Fruit fly (Drosophila melanogaster) ovary, adult (tissue): ENCODE results near the gene Agxt.

Source experiments
- CG17801 ChIP-seq: fragments of 200-800 bp; optimal IDR thresholded peaks from 2 replicates; lab custom pipeline; 2019; ENCODE audit warnings: missing biosample characterization, mild to moderate bottlenecking, missing genetic modification characterization, moderate library complexity; ENCODE audit not compliant: partially characterized antibody

Gene Agxt

DNA sequence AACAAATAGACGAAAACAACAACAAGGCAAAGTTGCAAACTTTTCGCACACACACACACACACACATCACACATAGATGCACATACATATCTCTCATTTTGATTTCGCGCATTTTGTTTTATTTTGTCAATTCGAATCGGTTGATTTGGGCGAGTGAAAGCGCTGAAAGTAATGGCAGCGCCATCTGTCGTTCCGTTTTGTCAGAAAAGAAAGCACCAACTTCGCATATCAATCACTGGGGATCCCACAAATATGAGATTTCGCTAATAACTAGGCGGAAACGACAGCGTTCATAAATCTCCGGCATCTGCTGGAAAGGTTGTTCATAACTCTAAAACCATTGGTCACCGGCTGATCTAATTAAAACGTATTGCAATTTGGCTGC lies 21.4 kb downstream of the Agxt start:
- no peak for TF ChIP-seq CG17801 (GFP tag; lab: Kevin White, UChicago)

DNA sequence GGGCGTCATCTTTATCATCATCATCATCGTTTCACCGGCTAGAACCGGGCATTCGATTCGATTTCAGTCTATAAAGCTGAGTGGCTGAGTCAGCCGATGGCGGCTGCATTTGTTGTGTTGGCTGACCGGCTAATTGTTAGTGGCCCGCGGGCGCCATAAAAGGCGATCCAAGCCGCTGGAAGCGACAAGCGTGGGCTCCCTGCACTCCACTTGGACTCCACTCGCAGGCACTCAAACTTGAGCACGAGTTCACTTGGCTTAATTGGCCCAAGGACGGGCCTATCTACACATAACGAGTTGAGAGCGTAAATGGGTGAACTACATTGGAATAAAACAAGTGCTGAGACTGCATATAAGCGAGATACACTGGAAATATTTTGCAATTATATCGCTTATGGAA lies 22.7 kb downstream of the Agxt start:
- TF ChIP-seq CG17801 (GFP tag; lab: Kevin White, UChicago): no peak

DNA sequence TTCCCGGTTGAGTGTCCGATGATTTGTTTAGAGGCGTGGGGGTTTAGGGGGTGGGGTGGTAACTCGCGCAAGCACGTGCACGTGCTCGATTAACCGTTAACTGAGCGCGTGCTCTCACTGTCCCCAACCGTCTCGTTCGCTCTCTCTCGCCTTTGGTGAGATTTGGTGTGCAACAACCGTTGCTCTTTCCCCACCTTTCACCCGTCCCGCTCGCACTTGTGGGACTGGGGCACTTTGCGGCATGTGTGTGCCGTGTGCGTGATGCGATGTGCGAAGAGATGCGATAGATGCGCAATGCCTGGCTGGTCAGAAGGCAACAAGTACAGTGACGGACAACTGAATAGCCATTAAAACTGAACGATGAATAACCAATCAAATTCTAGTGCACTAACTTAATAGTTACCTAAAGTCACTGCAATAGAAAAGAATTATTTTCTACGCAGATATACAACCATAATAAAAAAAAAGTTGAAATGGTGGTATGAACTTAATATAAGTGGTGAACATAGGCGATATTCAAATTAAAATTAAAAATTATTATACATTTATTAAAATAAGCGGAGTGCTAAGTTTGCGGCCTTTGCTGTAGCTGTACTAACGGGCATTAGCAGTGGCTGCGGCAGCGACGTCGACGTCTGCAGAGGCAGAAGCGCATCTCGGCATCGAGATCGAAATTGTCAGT lies 42.6 kb downstream of the Agxt start:
- TF ChIP-seq CG17801 (GFP tag; lab: Kevin White, UChicago): no peak

DNA sequence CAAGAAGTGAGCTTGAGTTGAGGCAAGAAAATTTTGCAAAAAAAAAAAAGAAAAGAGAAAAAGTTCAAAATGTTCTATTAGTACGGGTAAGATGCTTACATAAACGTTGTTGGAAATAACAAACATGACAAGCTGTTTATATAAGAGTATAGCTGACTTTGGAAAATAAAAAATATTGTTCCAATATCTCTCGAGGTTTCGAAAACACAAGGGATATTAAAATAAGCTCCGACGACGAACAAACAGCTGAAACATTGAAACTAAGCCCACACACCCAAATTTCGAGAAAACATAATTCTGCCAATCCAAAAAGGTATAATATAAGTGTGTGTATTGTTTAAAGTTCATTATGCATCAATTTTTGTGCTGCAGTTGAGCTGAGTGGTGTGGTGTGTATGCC lies 45.1 kb downstream of the Agxt start:
- TF ChIP-seq CG17801 (GFP tag; lab: Kevin White, UChicago): no peak

DNA sequence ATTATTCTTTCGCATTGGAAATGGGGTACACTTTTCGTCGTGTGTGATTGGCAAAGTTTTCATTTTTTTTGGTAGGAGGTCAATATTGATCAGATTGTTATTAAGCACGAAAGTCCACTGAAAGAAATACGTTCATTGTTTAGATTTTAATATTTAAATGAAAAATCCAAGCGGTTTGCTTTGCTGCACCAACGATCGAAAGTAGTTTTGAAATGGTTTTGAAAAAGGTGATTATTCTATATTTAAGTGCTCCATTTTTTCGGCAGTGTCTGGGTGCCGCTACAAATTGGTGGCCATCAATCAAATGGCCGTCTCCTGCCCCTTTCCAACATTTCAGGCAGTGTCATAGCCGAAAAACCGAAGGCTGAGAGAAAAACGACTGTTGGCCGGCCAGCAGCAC lies 45.7 kb downstream of the Agxt start:
- TF ChIP-seq CG17801 (GFP tag; lab: Kevin White, UChicago): no peak
